Fruit fly (Drosophila melanogaster) whole organism, embryonic: ENCODE data around the gene bon.

Experiments
- Myb ChIP-seq: fragments of 200-800 bp; sonication (Bioruptor generic); optimal IDR thresholded peaks from 2 replicates; lab custom pipeline; 2016; ENCODE audit warnings: missing biosample characterization, missing genetic modification characterization
- NK7.1 ChIP-seq: fragments of 200-800 bp; sonication (Bioruptor generic); optimal IDR thresholded peaks from 3 replicates; lab custom pipeline; 2016; ENCODE audit warnings: missing biosample characterization, missing genetic modification characterization
- ase ChIP-seq: fragments of 200-800 bp; sonication (Bioruptor generic); IDR thresholded peaks from 3 replicates; pipeline ENCODE4 v1.3.6; 2022; ENCODE audit warnings: missing biosample characterization, missing genetic modification characterization

- TF ChIP-seq ase (no peak), Myb (no peak), NK7.1 (GFP tag; lab: Kevin White, UChicago) (no peak)
Observed at dm6 chr3R:20548255-20548654, 44.7 kb upstream of the bon start.
